Fruit fly (Drosophila melanogaster): Measurements from ENCODE around the gene CG7860.

DNA sequence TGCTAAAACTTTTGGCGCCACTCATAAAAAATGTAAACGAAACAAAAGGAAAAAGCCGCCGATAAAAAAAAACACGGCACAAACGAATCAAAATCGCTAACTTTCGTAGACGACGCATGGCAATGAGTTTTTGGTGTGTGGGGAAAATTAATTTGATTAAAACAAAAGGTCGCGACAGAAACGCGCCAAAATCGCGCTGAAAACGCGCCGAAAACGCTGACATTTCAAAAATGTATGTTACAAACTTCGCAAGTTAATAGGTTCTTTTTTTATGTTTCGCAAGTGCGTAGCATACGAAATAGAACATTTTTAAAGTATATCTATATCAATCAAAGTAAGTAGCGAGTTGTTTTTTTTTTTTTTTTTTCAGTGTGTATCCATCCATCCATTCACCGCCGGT lies 47.2 kb downstream of the CG7860 start:
- TF ChIP-seq OdsH (GFP tag; optimal IDR thresholded peaks at IDR 0.05), result no peak
- no peak for TF ChIP-seq usp (GFP tag; optimal IDR thresholded peaks at IDR 0.05)
- TF ChIP-seq jim (GFP tag; optimal IDR thresholded peaks at IDR 0.05), result no peak

Measured in whole organism, wandering third instar larva.